Worm (Caenorhabditis elegans): ENCODE results near the gene bus-12.

bus-12 gene

ce11 chrIV:13240078-13240841 is 15.7 kb upstream of the bus-12 start, which contains the start of gene rpl-12 (continued):
- TF ChIP-seq nfya-1 (tag; optimal IDR thresholded peaks at IDR 0.05; ENCODE audit: insufficient read depth): peak; percentile 98
- peak; percentile 90 for TF ChIP-seq ztf-4 (tag; optimal IDR thresholded peaks at IDR 0.05)
- TF ChIP-seq lin-39 (tag; optimal IDR thresholded peaks at IDR 0.05): peak; percentile 100
- TF ChIP-seq fkh-2 (tag; optimal IDR thresholded peaks at IDR 0.05): peak; percentile 69
- TF ChIP-seq jun-1 (tag; optimal IDR thresholded peaks at IDR 0.05): peak; percentile 98
- no peak for TF ChIP-seq sea-2 (GFP tag; optimal IDR thresholded peaks at IDR 0.05)

ce11 chrIV:13240842-13241143 is 15.2 kb upstream of the bus-12 start, which contains the start of gene lin-54:
lin-54 (plus strand) TSS chrIV:13241044.
- peak in 1 of 2 experiments; percentile 5 for TF ChIP-seq eor-1 (tag; optimal IDR thresholded peaks at IDR 0.05)
- TF ChIP-seq egl-5 (tag; optimal IDR thresholded peaks at IDR 0.05): no peak

- no peak for TF ChIP-seq nhr-77 (tag; optimal IDR thresholded peaks at IDR 0.05)
These were observed 14.6 kb upstream of the bus-12 start for ce11 chrIV:13241340-13241739.

ce11 chrIV:13243375-13243774 is 12.6 kb upstream of the bus-12 start, which contains the start of gene JC8.4:
JC8.4 (plus strand) TSS chrIV:13243675.
- TF ChIP-seq nhr-23 (tag; optimal IDR thresholded peaks at IDR 0.05): no peak
- no peak for TF ChIP-seq nhr-43 (tag; optimal IDR thresholded peaks at IDR 0.05; ENCODE audit: poor library complexity, severe bottlenecking)
- TF ChIP-seq zag-1 (tag; optimal IDR thresholded peaks at IDR 0.05): no peak
- TF ChIP-seq pha-4 (tag; optimal IDR thresholded peaks at IDR 0.05): no peak
- no peak for TF ChIP-seq nhr-237 (tag; optimal IDR thresholded peaks at IDR 0.05)
- no peak for TF ChIP-seq lsy-12 (tag; optimal IDR thresholded peaks at IDR 0.05)
- no peak for TF ChIP-seq mml-1 (tag; optimal IDR thresholded peaks at IDR 0.05)
- TF ChIP-seq egl-27 (tag; optimal IDR thresholded peaks at IDR 0.05): no peak
- TF ChIP-seq daf-12 (tag; optimal IDR thresholded peaks at IDR 0.05): no peak
- TF ChIP-seq ztf-4 (tag; optimal IDR thresholded peaks at IDR 0.05): no peak
- TF ChIP-seq fos-1 (tag; optimal IDR thresholded peaks at IDR 0.05): no peak
- no peak for TF ChIP-seq unc-39 (tag; optimal IDR thresholded peaks at IDR 0.05)
- no peak for TF ChIP-seq nhr-67 (tag; optimal IDR thresholded peaks at IDR 0.05)
- TF ChIP-seq ceh-28 (tag; optimal IDR thresholded peaks at IDR 0.05): no peak
- TF ChIP-seq pqm-1 (tag; optimal IDR thresholded peaks at IDR 0.05): no peak
- no peak for TF ChIP-seq skn-1 (tag; optimal IDR thresholded peaks at IDR 0.05)
- no peak for TF ChIP-seq hmg-11 (tag; optimal IDR thresholded peaks at IDR 0.05)

ce11 chrIV:13244024-13244423 is 12.0 kb upstream of the bus-12 start, which contains the start of gene cox-11:
cox-11 (plus strand) TSS chrIV:13244324.
- TF ChIP-seq ztf-11 (tag; optimal IDR thresholded peaks at IDR 0.05) (no peak), pha-4 (tag; optimal IDR thresholded peaks at IDR 0.05) (no peak), aly-2 (tag; optimal IDR thresholded peaks at IDR 0.05) (no peak), R02D3.7 (tag; optimal IDR thresholded peaks at IDR 0.05) (no peak), fkh-2 (tag; optimal IDR thresholded peaks at IDR 0.05) (no peak), ceh-28 (tag; optimal IDR thresholded peaks at IDR 0.05) (no peak), lin-39 (tag; optimal IDR thresholded peaks at IDR 0.05) (no peak), hmg-11 (tag; optimal IDR thresholded peaks at IDR 0.05) (no peak), egl-5 (tag; optimal IDR thresholded peaks at IDR 0.05) (no peak), ZK546.5 (tag; optimal IDR thresholded peaks at IDR 0.05) (no peak), nhr-67 (tag; optimal IDR thresholded peaks at IDR 0.05) (no peak), zag-1 (tag; optimal IDR thresholded peaks at IDR 0.05) (no peak), elt-3 (tag; optimal IDR thresholded peaks at IDR 0.05) (no peak), jun-1 (tag; optimal IDR thresholded peaks at IDR 0.05) (no peak), nhr-77 (tag; optimal IDR thresholded peaks at IDR 0.05) (no peak), pqm-1 (tag; optimal IDR thresholded peaks at IDR 0.05) (no peak), lsy-12 (tag; optimal IDR thresholded peaks at IDR 0.05) (no peak)

ce11 chrIV:13246961-13247360 is 9.0 kb upstream of the bus-12 start, which contains the start of gene JC8.7:
JC8.7 (plus strand) TSS chrIV:13247261.
- no peak for TF ChIP-seq nhr-25 (tag; optimal IDR thresholded peaks at IDR 0.05)
- no peak for TF ChIP-seq mml-1 (tag; optimal IDR thresholded peaks at IDR 0.05)
- no peak for TF ChIP-seq nhr-12 (tag; optimal IDR thresholded peaks at IDR 0.05)
- TF ChIP-seq nhr-237 (tag; optimal IDR thresholded peaks at IDR 0.05): no peak
- no peak for TF ChIP-seq daf-12 (tag; optimal IDR thresholded peaks at IDR 0.05)
- no peak for TF ChIP-seq hmg-11 (tag; optimal IDR thresholded peaks at IDR 0.05)
- no peak for TF ChIP-seq fos-1 (tag; optimal IDR thresholded peaks at IDR 0.05)
- TF ChIP-seq ama-1 (optimal IDR thresholded peaks at IDR 0.05): no peak
- TF ChIP-seq jun-1 (tag; optimal IDR thresholded peaks at IDR 0.05): no peak
- no peak for TF ChIP-seq elt-1 (tag; optimal IDR thresholded peaks at IDR 0.05)
- no peak for TF ChIP-seq eor-1 (tag; optimal IDR thresholded peaks at IDR 0.05)
- TF ChIP-seq ceh-9 (tag; optimal IDR thresholded peaks at IDR 0.05): no peak
- TF ChIP-seq lsy-12 (tag; optimal IDR thresholded peaks at IDR 0.05): no peak
- no peak for TF ChIP-seq nfya-1 (tag; optimal IDR thresholded peaks at IDR 0.05; ENCODE audit: insufficient read depth)
- TF ChIP-seq ztf-11 (tag; optimal IDR thresholded peaks at IDR 0.05): no peak
- no peak for TF ChIP-seq ceh-82 (tag; optimal IDR thresholded peaks at IDR 0.05)
- TF ChIP-seq aly-2 (tag; optimal IDR thresholded peaks at IDR 0.05): no peak
- TF ChIP-seq elt-3 (tag; optimal IDR thresholded peaks at IDR 0.05): no peak
- no peak for TF ChIP-seq egl-5 (tag; optimal IDR thresholded peaks at IDR 0.05)
- no peak for TF ChIP-seq snpc-4 (tag; optimal IDR thresholded peaks at IDR 0.05)

Measured in whole organism, L3 larva.